Fruit fly (Drosophila melanogaster) whole organism, wandering third instar larva: Measurements from ENCODE around the gene Shmt.

Source experiments
- Abd-B ChIP-seq: fragments of >200 bp; optimal IDR thresholded peaks from 2 replicates; lab custom pipeline; 2017; ENCODE audit warnings: missing biosample characterization, missing genetic modification characterization
- CG32264 ChIP-seq: fragments of 200-800 bp; sonication (Bioruptor generic); optimal IDR thresholded peaks from 2 replicates; lab custom pipeline; 2016; ENCODE audit warnings: missing biosample characterization, missing genetic modification characterization
- CG9705 ChIP-seq: fragments of 200-800 bp; sonication (Bioruptor generic); optimal IDR thresholded peaks from 2 replicates; lab custom pipeline; 2018; ENCODE audit warnings: missing biosample characterization, mild to moderate bottlenecking, missing genetic modification characterization
- CrebA ChIP-seq: fragments of 200-800 bp; sonication (Bioruptor generic); optimal IDR thresholded peaks from 2 replicates; lab custom pipeline; 2016; ENCODE audit warnings: missing biosample characterization, mild to moderate bottlenecking, missing genetic modification characterization, borderline replicate concordance
- Dfd ChIP-seq: fragments of >200 bp; optimal IDR thresholded peaks from 2 replicates; lab custom pipeline; 2017; ENCODE audit warnings: missing biosample characterization, missing genetic modification characterization
- Dif ChIP-seq: fragments of 200-275, 200-300 bp; sonication (Bioruptor generic); optimal IDR thresholded peaks from 2 replicates; lab custom pipeline; 2018; ENCODE audit warnings: missing biosample characterization, missing genetic modification characterization; ENCODE audit not compliant: partially characterized antibody
- GATAd ChIP-seq: sonication (Bioruptor generic); optimal IDR thresholded peaks from 2 replicates; lab custom pipeline; 2016; ENCODE audit warnings: missing biosample characterization, missing genetic modification characterization
- HLH106 ChIP-seq: fragments of 200-800 bp; optimal IDR thresholded peaks from 3 replicates; lab custom pipeline; 2019; ENCODE audit warnings: missing biosample characterization, mild to moderate bottlenecking, missing genetic modification characterization, moderate library complexity
- Hnf4 ChIP-seq: fragments of 200-800 bp; sonication (Bioruptor generic); optimal IDR thresholded peaks from 2 replicates; lab custom pipeline; 2016; ENCODE audit warnings: missing biosample characterization, mild to moderate bottlenecking, missing genetic modification characterization
- Hr78 ChIP-seq: fragments of >200 bp; optimal IDR thresholded peaks from 2 replicates; lab custom pipeline; 2017; ENCODE audit warnings: missing biosample characterization, missing genetic modification characterization
- Hr83 ChIP-seq: fragments of 200-300 bp; sonication (Bioruptor generic); optimal IDR thresholded peaks from 2 replicates; lab custom pipeline; 2016; ENCODE audit warnings: missing biosample characterization, mild to moderate bottlenecking, missing genetic modification characterization, moderate library complexity; ENCODE audit not compliant: poor library complexity, severe bottlenecking
- Jra ChIP-seq: sonication (Bioruptor generic); optimal IDR thresholded peaks from 2 replicates; lab custom pipeline; 2016; ENCODE audit warnings: missing biosample characterization, missing genetic modification characterization
- Mio ChIP-seq: sonication (Bioruptor generic); optimal IDR thresholded peaks from 2 replicates; lab custom pipeline; 2016; ENCODE audit warnings: missing biosample characterization, missing genetic modification characterization
- Myc ChIP-seq: fragments of >200 bp; optimal IDR thresholded peaks from 2 replicates; lab custom pipeline; 2017
- N ChIP-seq: fragments of >200 bp; optimal IDR thresholded peaks from 2 replicates; lab custom pipeline; 2018; ENCODE audit warnings: missing biosample characterization, missing external identifiers, missing genetic modification characterization
- OdsH ChIP-seq: fragments of 200-800 bp; sonication (Bioruptor generic); optimal IDR thresholded peaks from 2 replicates; lab custom pipeline; 2016; ENCODE audit warnings: missing biosample characterization, mild to moderate bottlenecking, missing genetic modification characterization
- Rel ChIP-seq, 2 experiments: fragments of 200-800 bp; sonication (Bioruptor generic) in 1 of 2; optimal IDR thresholded peaks; 2 replicates in 1 of 2; 3 replicates in 1 of 2; lab custom pipeline; 2016 to 2019; ENCODE audit warnings: mild to moderate bottlenecking in 2 of 2, missing biosample characterization in 2 of 2, missing genetic modification characterization in 2 of 2, moderate library complexity in 1 of 2
- Sp1 ChIP-seq: fragments of 200-800 bp; sonication (Bioruptor generic); optimal IDR thresholded peaks from 3 replicates; lab custom pipeline; 2019; ENCODE audit warnings: missing biosample characterization, mild to moderate bottlenecking, missing genetic modification characterization, moderate library complexity
- Vsx2 ChIP-seq: fragments of 200-300, 225-300 bp; sonication (Bioruptor generic); optimal IDR thresholded peaks from 2 replicates; lab custom pipeline; 2018; ENCODE audit warnings: missing biosample characterization, missing genetic modification characterization; ENCODE audit not compliant: partially characterized antibody
- br ChIP-seq: fragments of 200-800 bp; sonication (Bioruptor generic); optimal IDR thresholded peaks from 2 replicates; lab custom pipeline; 2016; ENCODE audit warnings: missing biosample characterization, missing genetic modification characterization
- brk ChIP-seq: fragments of 200-800 bp; sonication (Bioruptor generic); optimal IDR thresholded peaks from 2 replicates; lab custom pipeline; 2016; ENCODE audit warnings: missing biosample characterization, mild to moderate bottlenecking, missing genetic modification characterization
- dl ChIP-seq, 2 experiments: fragments of 175-275, 200-275 bp in 1 of 2; fragments of 200-275 bp in 1 of 2; sonication (Bioruptor generic); optimal IDR thresholded peaks; lab custom pipeline; 2018; ENCODE audit warnings: mild to moderate bottlenecking in 2 of 2, missing biosample characterization in 2 of 2, missing genetic modification characterization in 2 of 2, moderate library complexity in 2 of 2; ENCODE audit not compliant: partially characterized antibody in 2 of 2, insufficient read depth in 1 of 2
- dmrt93B ChIP-seq: fragments of 200-800 bp; sonication (Bioruptor generic); optimal IDR thresholded peaks from 2 replicates; lab custom pipeline; 2018; ENCODE audit warnings: missing biosample characterization, mild to moderate bottlenecking, missing genetic modification characterization
- dsf ChIP-seq: sonication (Bioruptor generic); optimal IDR thresholded peaks from 2 replicates; lab custom pipeline; 2016; ENCODE audit warnings: missing biosample characterization, missing genetic modification characterization, borderline replicate concordance
- ey ChIP-seq: fragments of 200-800 bp; sonication (Bioruptor generic); optimal IDR thresholded peaks from 2 replicates; lab custom pipeline; 2016; ENCODE audit warnings: missing biosample characterization, missing genetic modification characterization
- foxo ChIP-seq, 2 experiments: fragments of 200-800 bp; sonication (Bioruptor generic); optimal IDR thresholded peaks; 2 replicates in 1 of 2; 3 replicates in 1 of 2; lab custom pipeline; 2016 to 2017; ENCODE audit warnings: missing biosample characterization in 2 of 2, missing genetic modification characterization in 2 of 2
- fru ChIP-seq: fragments of 200-800 bp; sonication (Bioruptor generic); optimal IDR thresholded peaks from 3 replicates; lab custom pipeline; 2016; ENCODE audit warnings: missing biosample characterization, mild to moderate bottlenecking, missing genetic modification characterization
- h ChIP-seq: fragments of 200-800 bp; sonication (Bioruptor generic); optimal IDR thresholded peaks from 3 replicates; lab custom pipeline; 2016; ENCODE audit warnings: missing biosample characterization, mild to moderate bottlenecking, missing genetic modification characterization
- jim ChIP-seq: fragments of 175-275, 200-325 bp; sonication (Bioruptor generic); optimal IDR thresholded peaks from 2 replicates; lab custom pipeline; 2016; ENCODE audit warnings: missing biosample characterization, mild to moderate bottlenecking, missing genetic modification characterization
- lola ChIP-seq: fragments of >200 bp; optimal IDR thresholded peaks from 2 replicates; lab custom pipeline; 2017; ENCODE audit warnings: missing biosample characterization, missing genetic modification characterization
- pan ChIP-seq: fragments of >200 bp; optimal IDR thresholded peaks from 2 replicates; lab custom pipeline; 2017
- psq ChIP-seq: fragments of 200-800 bp; sonication (Bioruptor generic); optimal IDR thresholded peaks from 3 replicates; lab custom pipeline; 2017; ENCODE audit warnings: missing biosample characterization, mild to moderate bottlenecking, missing genetic modification characterization, moderate library complexity
- rgr ChIP-seq: fragments of 200-800 bp; sonication (Bioruptor generic); optimal IDR thresholded peaks from 3 replicates; lab custom pipeline; 2016; ENCODE audit warnings: missing biosample characterization, mild to moderate bottlenecking, missing genetic modification characterization
- sage ChIP-seq: fragments of 200-800 bp; sonication (Bioruptor generic); optimal IDR thresholded peaks from 2 replicates; lab custom pipeline; 2016; ENCODE audit warnings: missing biosample characterization, mild to moderate bottlenecking, missing genetic modification characterization
- sv ChIP-seq: fragments of 200-800 bp; sonication (Bioruptor generic); optimal IDR thresholded peaks from 3 replicates; lab custom pipeline; 2016; ENCODE audit warnings: missing biosample characterization, missing genetic modification characterization
- tai ChIP-seq: sonication (Bioruptor generic); optimal IDR thresholded peaks from 2 replicates; lab custom pipeline; 2016; ENCODE audit warnings: missing biosample characterization, missing genetic modification characterization
- usp ChIP-seq: fragments of >200 bp; optimal IDR thresholded peaks from 2 replicates; lab custom pipeline; 2017; ENCODE audit warnings: missing biosample characterization, missing genetic modification characterization
- woc ChIP-seq: sonication (Bioruptor generic); optimal IDR thresholded peaks from 2 replicates; lab custom pipeline; 2016; ENCODE audit warnings: missing biosample characterization, mild to moderate bottlenecking, missing genetic modification characterization

The Shmt gene

DNA sequence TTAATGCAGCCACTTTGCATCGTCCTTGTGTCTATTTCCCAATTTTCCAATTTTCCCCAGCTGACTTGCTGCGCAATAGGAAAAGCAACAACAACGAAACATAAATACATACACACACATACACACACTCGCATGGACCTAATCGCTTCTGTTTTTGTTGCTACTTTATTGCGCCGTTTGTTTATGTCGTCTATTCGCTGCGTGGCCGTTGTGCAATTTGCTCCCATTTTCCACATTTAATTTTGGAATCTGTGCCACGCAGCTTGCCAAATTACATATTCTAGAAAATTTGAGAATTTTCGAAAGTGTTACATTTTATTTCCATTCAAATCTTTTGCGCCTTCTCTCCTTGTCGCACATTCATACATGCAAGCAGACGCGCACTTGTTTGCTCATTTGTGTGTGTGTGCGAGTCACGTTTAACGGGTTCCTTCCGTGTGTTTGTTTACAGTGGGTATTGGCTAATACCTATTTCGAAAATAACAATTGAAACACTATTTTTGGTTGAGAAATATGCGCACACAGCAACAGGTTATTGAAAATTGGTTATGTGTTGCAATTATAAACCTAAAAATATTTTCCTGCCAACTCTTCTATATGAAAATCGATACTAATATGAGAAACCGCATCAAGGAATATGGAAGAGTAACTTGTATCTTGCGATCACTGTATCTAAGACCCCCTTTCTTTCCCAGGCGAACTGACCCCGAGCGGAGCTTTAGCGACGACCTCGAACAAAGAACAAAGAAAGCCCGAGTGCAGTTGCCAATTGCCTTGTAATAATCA is 36.3 kb downstream of the Shmt start:
- TF ChIP-seq Vsx2 (GFP tag; lab: Kevin White, UChicago), result no peak
- TF ChIP-seq h (GFP tag; lab: Kevin White, UChicago), result peak; percentile 90
- peak; percentile 81 for TF ChIP-seq br
- peak; percentile 93 for TF ChIP-seq woc
- no peak for TF ChIP-seq Abd-B
- TF ChIP-seq fru (GFP tag; lab: Kevin White, UChicago), result peak; percentile 82
- TF ChIP-seq Myc (lab: Kevin White, UChicago), result no peak
- peak; percentile 56 for TF ChIP-seq sage (GFP tag; lab: Kevin White, UChicago)
- no peak for TF ChIP-seq Dif (GFP tag; lab: Kevin White, UChicago)
- TF ChIP-seq dsf, result no peak
- no peak for TF ChIP-seq Mio
- TF ChIP-seq Hr78 (GFP tag; lab: Kevin White, UChicago), result no peak
- peak; percentile 87 for TF ChIP-seq Hnf4 (GFP tag; lab: Kevin White, UChicago)
- TF ChIP-seq jim, result no peak
- no peak for TF ChIP-seq tai (GFP tag; lab: Kevin White, UChicago)
- TF ChIP-seq lola (GFP tag; lab: Kevin White, UChicago), result no peak
- TF ChIP-seq HLH106, result peak; percentile 88
- TF ChIP-seq sv, result no peak
- TF ChIP-seq dl (GFP tag; optimal IDR thresholded peaks at IDR 0.05; lab: Kevin White, UChicago; ENCODE audit: insufficient read depth in 1 of 2, partially characterized antibody in 2 of 2), result no peak
- TF ChIP-seq Dfd (GFP tag; lab: Kevin White, UChicago), result no peak
- TF ChIP-seq Jra (GFP tag; lab: Kevin White, UChicago), result peak; percentile 76
- TF ChIP-seq rgr, result peak; percentile 85
- peak; percentile 83 for TF ChIP-seq ey
- TF ChIP-seq Hr83 (GFP tag; lab: Kevin White, UChicago), result no peak
- TF ChIP-seq CG9705 (GFP tag; lab: Kevin White, UChicago), result peak; percentile 77
- peak; percentile 45 for TF ChIP-seq Rel (GFP tag; optimal IDR thresholded peaks at IDR 0.05; lab: Kevin White, UChicago)
- TF ChIP-seq Rel (tag; optimal IDR thresholded peaks at IDR 0.05; lab: Kevin White, UChicago), result peak; percentile 61
- TF ChIP-seq psq (GFP tag; lab: Kevin White, UChicago), result peak; percentile 89
- no peak for TF ChIP-seq N
- peak; percentile 76 for TF ChIP-seq dmrt93B (GFP tag; lab: Kevin White, UChicago)
- no peak for TF ChIP-seq CrebA (GFP tag; lab: Kevin White, UChicago)
- TF ChIP-seq Sp1, result peak; percentile 84
- TF ChIP-seq usp, result no peak
- TF ChIP-seq pan (lab: Kevin White, UChicago), result no peak
- peak; percentile 82 for TF ChIP-seq OdsH
- TF ChIP-seq brk (GFP tag; lab: Kevin White, UChicago), result no peak
- TF ChIP-seq foxo (GFP tag; optimal IDR thresholded peaks at IDR 0.05; lab: Kevin White, UChicago), result peak in 1 of 2 experiments; percentile 86
- no peak for TF ChIP-seq GATAd (GFP tag; lab: Kevin White, UChicago)
- TF ChIP-seq CG32264 (GFP tag; lab: Kevin White, UChicago), result peak; percentile 72

DNA sequence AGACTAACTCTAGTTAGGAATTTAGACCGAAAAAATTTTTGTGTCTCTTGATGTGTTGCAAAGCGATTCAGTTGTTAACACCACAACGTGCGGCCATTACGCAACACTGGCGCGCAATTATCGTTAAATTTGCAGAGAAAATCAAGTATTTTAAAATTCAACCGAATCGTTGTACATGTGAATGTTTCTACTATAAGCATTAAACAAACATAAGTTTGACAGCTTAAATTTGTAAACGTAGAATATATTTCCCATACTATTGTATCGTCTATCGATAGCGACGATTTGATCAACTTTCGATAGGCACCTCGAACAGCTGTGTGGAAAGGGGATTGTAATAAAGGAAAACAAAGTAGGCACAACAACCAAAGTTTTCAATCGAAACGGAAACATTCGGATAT is 37.1 kb downstream of the Shmt start, which contains the start of the genes Usp30 and CG16721:
Gene Usp30 (minus strand): TSS at position 245 of the 401 bp plus-strand sequence.
Gene CG16721 (plus strand): TSS at position 327 of the 401 bp plus-strand sequence.
- peak in 1 of 2 experiments; percentile 84 for TF ChIP-seq foxo (GFP tag; optimal IDR thresholded peaks at IDR 0.05; lab: Kevin White, UChicago)
- TF ChIP-seq HLH106, result peak; percentile 55
- peak; percentile 38 for TF ChIP-seq CG32264 (GFP tag; lab: Kevin White, UChicago)
- TF ChIP-seq Rel (GFP tag; optimal IDR thresholded peaks at IDR 0.05; lab: Kevin White, UChicago), result no peak
- peak; percentile 66 for TF ChIP-seq Rel (tag; optimal IDR thresholded peaks at IDR 0.05; lab: Kevin White, UChicago)
- peak; percentile 59 for TF ChIP-seq ey
- peak; percentile 68 for TF ChIP-seq br
- TF ChIP-seq CG9705 (GFP tag; lab: Kevin White, UChicago), result peak; percentile 31
- no peak for TF ChIP-seq Dif (GFP tag; lab: Kevin White, UChicago)
- TF ChIP-seq rgr, result peak; percentile 80
- TF ChIP-seq dl (GFP tag; optimal IDR thresholded peaks at IDR 0.05; lab: Kevin White, UChicago; ENCODE audit: insufficient read depth in 1 of 2, partially characterized antibody in 2 of 2), result no peak
- TF ChIP-seq tai (GFP tag; lab: Kevin White, UChicago), result no peak
- peak; percentile 65 for TF ChIP-seq psq (GFP tag; lab: Kevin White, UChicago)
- TF ChIP-seq OdsH, result peak; percentile 65
- no peak for TF ChIP-seq Myc (lab: Kevin White, UChicago)
- peak; percentile 51 for TF ChIP-seq sv
- TF ChIP-seq lola (GFP tag; lab: Kevin White, UChicago), result no peak
- peak; percentile 81 for TF ChIP-seq Jra (GFP tag; lab: Kevin White, UChicago)
- peak; percentile 80 for TF ChIP-seq h (GFP tag; lab: Kevin White, UChicago)
- peak; percentile 74 for TF ChIP-seq fru (GFP tag; lab: Kevin White, UChicago)
- peak; percentile 57 for TF ChIP-seq Sp1
- peak; percentile 11 for TF ChIP-seq Hr83 (GFP tag; lab: Kevin White, UChicago)
- no peak for TF ChIP-seq brk (GFP tag; lab: Kevin White, UChicago)
- TF ChIP-seq, all 38 proteins: peak for 16
